Worm (Caenorhabditis elegans): ENCODE measurements around the gene Y38H8A.12.

ce11 chrIV:13474132-13474531 is 13.4 kb upstream of the Y38H8A.12 start, which contains the start of gene Y38H8A.2:
- no peak for TF ChIP-seq nhr-80 (tag; optimal IDR thresholded peaks at IDR 0.05)
- no peak for TF ChIP-seq Y67H2A.10 (GFP tag; conservative IDR thresholded peaks at IDR 0.05)
- no peak for TF ChIP-seq nhr-120 (GFP tag; IDR thresholded peaks at IDR 0.05)
- no peak for TF ChIP-seq nfya-1 (tag; optimal IDR thresholded peaks at IDR 0.05; ENCODE audit: borderline replicate concordance, insufficient read depth)
- no peak for TF ChIP-seq repo-1 (tag; optimal IDR thresholded peaks at IDR 0.05)
- TF ChIP-seq zfh-2 (GFP tag; conservative IDR thresholded peaks at IDR 0.05): no peak
- no peak for TF ChIP-seq mel-28 (tag; optimal IDR thresholded peaks at IDR 0.05; ENCODE audit: borderline replicate concordance)
- no peak for TF ChIP-seq F22D6.2 (tag; optimal IDR thresholded peaks at IDR 0.05)
- no peak for TF ChIP-seq ama-1 (optimal IDR thresholded peaks at IDR 0.05)
- no peak for TF ChIP-seq ama-1 (GFP tag; optimal IDR thresholded peaks at IDR 0.05)
- TF ChIP-seq nfya-2 (GFP tag; IDR thresholded peaks at IDR 0.05): no peak
- TF ChIP-seq madf-6 (GFP tag; IDR thresholded peaks at IDR 0.05): no peak
- TF ChIP-seq B0035.1 (tag; optimal IDR thresholded peaks at IDR 0.05): no peak
- no peak for TF ChIP-seq C17E4.6 (GFP tag; IDR thresholded peaks at IDR 0.05)

Data from whole organism, young adult.